Worm (Caenorhabditis elegans): ENCODE results near the gene panl-3.

- TF ChIP-seq him-1 (tag; optimal IDR thresholded peaks at IDR 0.05) (no peak), W03F9.2 (tag; optimal IDR thresholded peaks at IDR 0.05) (peak; percentile 85)
These were observed 8.5 kb downstream of the panl-3 start, which contains the start of the genes ZK632.10 and ZK632.11 for ce11 chrIII:9827163-9827951.
